Fruit fly (Drosophila melanogaster): ENCODE results near the gene LeuRS.

The LeuRS gene

DNA sequence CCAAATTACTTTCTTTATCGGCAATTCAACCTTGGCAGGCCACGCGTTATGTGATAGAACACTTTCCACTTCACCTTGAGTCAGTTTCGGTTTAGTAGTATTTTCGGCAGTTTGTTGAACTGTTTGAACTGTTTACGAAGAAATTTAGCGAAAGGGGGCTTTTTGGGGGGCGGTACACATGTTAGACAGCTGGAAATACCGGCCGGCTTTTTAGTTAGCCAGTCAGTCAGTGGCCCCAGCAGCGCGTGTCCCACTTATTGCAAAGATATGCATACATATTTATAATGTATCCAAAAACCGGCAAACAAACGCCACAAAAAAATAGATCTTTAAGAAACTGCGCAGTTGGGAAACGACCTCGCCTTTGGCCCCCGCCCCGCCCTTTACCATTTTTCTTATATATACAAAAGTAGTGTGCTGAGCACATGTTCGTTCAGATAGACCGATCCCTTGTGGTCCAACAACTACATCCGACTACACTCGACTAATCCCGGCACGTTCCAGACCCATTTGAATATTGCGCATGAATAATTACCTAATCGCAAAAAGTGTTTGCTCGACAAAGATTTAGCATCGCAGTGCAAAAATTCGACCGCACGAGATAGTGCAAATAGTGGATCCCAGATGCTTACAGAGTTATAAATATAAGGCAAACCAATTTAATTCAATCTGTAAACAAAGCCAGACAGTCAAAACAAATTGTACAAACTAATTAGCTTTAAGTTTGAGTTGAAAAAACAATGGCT is 34.6 kb downstream of the LeuRS start (continued):
- TF ChIP-seq Abd-B (GFP tag; optimal IDR thresholded peaks at IDR 0.05) (no peak), tai (GFP tag; optimal IDR thresholded peaks at IDR 0.05) (no peak), Hr78 (GFP tag; optimal IDR thresholded peaks at IDR 0.05) (no peak)

dm6 chr2L:3478034-3478880 is 36.2 kb downstream of the LeuRS start, which contains the start of gene Thor:
Gene Thor (plus strand): TSS chr2L:3478434.
- TF ChIP-seq CrebA (GFP tag; optimal IDR thresholded peaks at IDR 0.05; ENCODE audit: borderline replicate concordance) (peak; percentile 59), Sp1 (GFP tag; optimal IDR thresholded peaks at IDR 0.05) (peak; percentile 30), dmrt93B (GFP tag; optimal IDR thresholded peaks at IDR 0.05) (no peak), Hnf4 (GFP tag; optimal IDR thresholded peaks at IDR 0.05) (peak; percentile 90), Dif (GFP tag; optimal IDR thresholded peaks at IDR 0.05; ENCODE audit: partially characterized antibody) (peak; percentile 91), brk (GFP tag; optimal IDR thresholded peaks at IDR 0.05) (no peak), fru (GFP tag; optimal IDR thresholded peaks at IDR 0.05) (peak; percentile 72), dsf (GFP tag; optimal IDR thresholded peaks at IDR 0.05; ENCODE audit: borderline replicate concordance) (peak; percentile 31), psq (GFP tag; optimal IDR thresholded peaks at IDR 0.05) (peak; percentile 56), Vsx2 (GFP tag; optimal IDR thresholded peaks at IDR 0.05; ENCODE audit: partially characterized antibody) (peak; percentile 83), pan (optimal IDR thresholded peaks at IDR 0.05) (no peak), sv (GFP tag; optimal IDR thresholded peaks at IDR 0.05) (peak; percentile 71), jim (GFP tag; optimal IDR thresholded peaks at IDR 0.05) (peak; percentile 89), woc (GFP tag; optimal IDR thresholded peaks at IDR 0.05) (peak; percentile 39), ey (GFP tag; optimal IDR thresholded peaks at IDR 0.05) (peak; percentile 39), Hr83 (GFP tag; optimal IDR thresholded peaks at IDR 0.05; ENCODE audit: poor library complexity, severe bottlenecking) (peak; percentile 96), tai (GFP tag; optimal IDR thresholded peaks at IDR 0.05) (no peak), Dfd (GFP tag; optimal IDR thresholded peaks at IDR 0.05) (no peak), foxo (GFP tag; optimal IDR thresholded peaks at IDR 0.05) (peak; percentile 49 to 66), Mio (GFP tag; optimal IDR thresholded peaks at IDR 0.05) (no peak), GATAd (GFP tag; optimal IDR thresholded peaks at IDR 0.05) (peak; percentile 35), h (GFP tag; optimal IDR thresholded peaks at IDR 0.05) (peak; percentile 74), Rel (GFP tag; optimal IDR thresholded peaks at IDR 0.05) (peak; percentile 56), Rel (tag; optimal IDR thresholded peaks at IDR 0.05) (peak; percentile 55), OdsH (GFP tag; optimal IDR thresholded peaks at IDR 0.05) (peak; percentile 52), br (GFP tag; optimal IDR thresholded peaks at IDR 0.05) (peak; percentile 61), dl (GFP tag; optimal IDR thresholded peaks at IDR 0.05; ENCODE audit: insufficient read depth in 1 of 2, partially characterized antibody in 2 of 2) (peak; percentile 68 to 86), usp (GFP tag; optimal IDR thresholded peaks at IDR 0.05) (no peak), rgr (GFP tag; optimal IDR thresholded peaks at IDR 0.05) (peak; percentile 75), Jra (GFP tag; optimal IDR thresholded peaks at IDR 0.05) (peak; percentile 12), Abd-B (GFP tag; optimal IDR thresholded peaks at IDR 0.05) (no peak)

- TF ChIP-seq foxo (GFP tag; optimal IDR thresholded peaks at IDR 0.05) (peak in 1 of 2 experiments; percentile 1), sv (GFP tag; optimal IDR thresholded peaks at IDR 0.05) (peak; percentile 2), woc (GFP tag; optimal IDR thresholded peaks at IDR 0.05) (peak; percentile 10), CG9705 (GFP tag; optimal IDR thresholded peaks at IDR 0.05) (no peak)
Measured at dm6 chr2L:3477057-3477755, 37.2 kb downstream of the LeuRS start.
